Worm (Caenorhabditis elegans) whole organism, L4 larva: ENCODE data around the gene T03F7.7.

ENCODE experiments used
- D1046.2 ChIP-seq: fragments of 200-800 bp; sonication (Bioruptor generic); IDR thresholded peaks from 2 replicates; pipeline ENCODE4 v1.3.6; 2022; ENCODE audit warnings: missing genetic modification characterization, missing compliant biosample characterization
- F26F4.8 ChIP-seq: fragments of 200-800 bp; sonication (Bioruptor generic); conservative IDR thresholded peaks from 2 replicates; pipeline ENCODE4 v1.3.6; 2022; ENCODE audit warnings: missing genetic modification characterization, missing compliant biosample characterization
- F44E2.7 ChIP-seq: fragments of 200-800 bp; sonication (Bioruptor generic); IDR thresholded peaks from 2 replicates; pipeline ENCODE4 v2.1.2; 2022; ENCODE audit warnings: missing genetic modification characterization, missing compliant biosample characterization
- F49E8.2 ChIP-seq: sonication (generic microtip); optimal IDR thresholded peaks from 2 replicates; lab custom pipeline; 2016; ENCODE audit warnings: missing compliant biosample characterization, mild to moderate bottlenecking, missing genetic modification characterization, borderline replicate concordance
- T26A8.4 ChIP-seq: fragments of 200-800 bp; sonication (Bioruptor generic); IDR thresholded peaks from 2 replicates; pipeline ENCODE4 v1.3.6; 2022; ENCODE audit warnings: missing genetic modification characterization, missing compliant biosample characterization
- Y105C5A.15 ChIP-seq: fragments of 200-800 bp; sonication (Bioruptor generic); IDR thresholded peaks from 2 replicates; pipeline ENCODE4 v1.3.6; 2022; ENCODE audit warnings: missing genetic modification characterization, missing compliant biosample characterization
- Y48G9A.11 ChIP-seq: fragments of 200-800 bp; sonication (Bioruptor generic); IDR thresholded peaks from 2 replicates; pipeline ENCODE4 v1.3.6; 2022; ENCODE audit warnings: missing genetic modification reagents, missing genetic modification characterization, missing compliant biosample characterization
- Y75B8A.6 ChIP-seq: fragments of 200-800 bp; sonication (Bioruptor generic); IDR thresholded peaks from 2 replicates; pipeline ENCODE4 v1.3.6; 2022; ENCODE audit warnings: missing genetic modification reagents, missing genetic modification characterization, missing compliant biosample characterization
- arid-1 ChIP-seq: fragments of 200-800 bp; sonication (Bioruptor generic); conservative IDR thresholded peaks from 2 replicates; pipeline ENCODE4 v1.3.6; 2022; ENCODE audit warnings: missing genetic modification reagents, missing genetic modification characterization, missing compliant biosample characterization
- ceh-20 ChIP-seq: fragments of 200-800 bp; sonication (Bioruptor generic); IDR thresholded peaks from 2 replicates; pipeline ENCODE4 v1.3.6; 2022; ENCODE audit warnings: missing genetic modification reagents, missing genetic modification characterization, missing compliant biosample characterization
- ceh-28 ChIP-seq: fragments of 150-350 bp; optimal IDR thresholded peaks from 2 replicates; lab custom pipeline; 2014; ENCODE audit warnings: missing biosample characterization, missing genetic modification reagents, missing genetic modification characterization
- ceh-44 ChIP-seq: fragments of 200-800 bp; sonication (Bioruptor generic); IDR thresholded peaks from 2 replicates; pipeline ENCODE4 v1.3.6; 2022; ENCODE audit warnings: missing genetic modification reagents, missing genetic modification characterization, missing compliant biosample characterization
- ctbp-1 ChIP-seq: fragments of 200-800 bp; sonication (Bioruptor generic); IDR thresholded peaks from 2 replicates; pipeline ENCODE4 v1.3.6; 2022; ENCODE audit warnings: missing genetic modification reagents, missing genetic modification characterization, missing compliant biosample characterization
- daf-8 ChIP-seq: fragments of 200-800 bp; sonication (Bioruptor generic); IDR thresholded peaks from 2 replicates; pipeline ENCODE4 v1.3.6; 2022; ENCODE audit warnings: missing genetic modification characterization, missing compliant biosample characterization
- dmd-6 ChIP-seq: fragments of 200-800 bp; sonication (Bioruptor generic); IDR thresholded peaks from 2 replicates; pipeline ENCODE4 v1.3.6; 2022; ENCODE audit warnings: missing genetic modification reagents, missing genetic modification characterization, missing compliant biosample characterization
- dmd-8 ChIP-seq: fragments of 200-800 bp; sonication (Bioruptor generic); IDR thresholded peaks from 2 replicates; pipeline ENCODE4 v1.3.6; 2022; ENCODE audit warnings: missing genetic modification characterization, missing compliant biosample characterization
- dmd-9 ChIP-seq: fragments of 200-800 bp; sonication (Bioruptor generic); IDR thresholded peaks from 2 replicates; pipeline ENCODE4 v1.3.6; 2022; ENCODE audit warnings: missing genetic modification reagents, missing genetic modification characterization, missing compliant biosample characterization
- egl-43 ChIP-seq: fragments of 200-800 bp; sonication (Bioruptor generic); IDR thresholded peaks from 2 replicates; pipeline ENCODE4 v1.3.6; 2022; ENCODE audit warnings: missing genetic modification reagents, missing genetic modification characterization, missing compliant biosample characterization
- hlh-30 ChIP-seq: sonication (generic microtip); optimal IDR thresholded peaks from 2 replicates; lab custom pipeline; 2017; ENCODE audit warnings: antibody characterized with exemption, mild to moderate bottlenecking, missing genetic modification characterization, missing compliant biosample characterization; ENCODE audit not compliant: insufficient read depth
- hmg-1.1 ChIP-seq: fragments of 200-800 bp; sonication (Bioruptor generic); IDR thresholded peaks from 2 replicates; pipeline ENCODE4 v1.3.6; 2022; ENCODE audit warnings: missing genetic modification reagents, missing genetic modification characterization, missing compliant biosample characterization
- lim-7 ChIP-seq: fragments of 200-800 bp; sonication (Bioruptor generic); IDR thresholded peaks from 2 replicates; pipeline ENCODE4 v1.3.6; 2022; ENCODE audit warnings: missing genetic modification characterization, missing compliant biosample characterization
- lin-1 ChIP-seq: fragments of 200-800 bp; sonication (Bioruptor generic); IDR thresholded peaks from 2 replicates; pipeline ENCODE4 v1.3.6; 2022; ENCODE audit warnings: missing genetic modification reagents, missing genetic modification characterization, missing compliant biosample characterization
- lin-38 ChIP-seq: fragments of 200-800 bp; sonication (Bioruptor generic); IDR thresholded peaks from 2 replicates; pipeline ENCODE4 v1.3.6; 2022; ENCODE audit warnings: missing genetic modification reagents, missing genetic modification characterization, missing compliant biosample characterization
- madf-5 ChIP-seq, 2 experiments: fragments of 200-800 bp; sonication (Bioruptor generic); IDR thresholded peaks; 2 replicates each; pipeline ENCODE4 v1.3.6; 2022; ENCODE audit warnings: missing compliant biosample characterization in 2 of 2, missing genetic modification characterization in 2 of 2
- madf-9 ChIP-seq: fragments of 200-800 bp; sonication (Bioruptor generic); conservative IDR thresholded peaks from 2 replicates; pipeline ENCODE4 v1.3.6; 2022; ENCODE audit warnings: missing genetic modification reagents, missing genetic modification characterization, missing compliant biosample characterization
- nhr-237 ChIP-seq: sonication (generic microtip); optimal IDR thresholded peaks from 2 replicates; lab custom pipeline; 2017; ENCODE audit warnings: missing biosample characterization, missing genetic modification characterization
- nhr-25 ChIP-seq: sonication (generic microtip); optimal IDR thresholded peaks from 2 replicates; lab custom pipeline; 2017; ENCODE audit warnings: missing genetic modification characterization, mild to moderate bottlenecking, missing compliant biosample characterization, antibody characterized with exemption, moderate library complexity, borderline replicate concordance; ENCODE audit not compliant: insufficient read depth
- nhr-28 ChIP-seq: fragments of 150-350 bp; optimal IDR thresholded peaks from 2 replicates; lab custom pipeline; 2014; ENCODE audit warnings: missing biosample characterization, missing genetic modification characterization
- nhr-42 ChIP-seq: fragments of 200-800 bp; sonication (Bioruptor generic); IDR thresholded peaks from 2 replicates; pipeline ENCODE4 v1.3.6; 2022; ENCODE audit warnings: missing genetic modification characterization, missing compliant biosample characterization
- nhr-76 ChIP-seq: fragments of 150-350 bp; optimal IDR thresholded peaks from 2 replicates; lab custom pipeline; 2014; ENCODE audit warnings: missing biosample characterization, missing genetic modification characterization
- snpc-1.2 ChIP-seq: fragments of 200-800 bp; sonication (Bioruptor generic); IDR thresholded peaks from 2 replicates; pipeline ENCODE4 v1.3.6; 2022; ENCODE audit warnings: missing genetic modification reagents, missing genetic modification characterization, missing compliant biosample characterization
- tra-1 ChIP-seq: fragments of 200-800 bp; sonication (Bioruptor generic); IDR thresholded peaks from 2 replicates; pipeline ENCODE4 v1.3.6; 2022; ENCODE audit warnings: missing genetic modification reagents, missing genetic modification characterization, missing compliant biosample characterization
- vab-7 ChIP-seq: fragments of 200-800 bp; sonication (Bioruptor generic); IDR thresholded peaks from 2 replicates; pipeline ENCODE4 v1.3.6; 2022; ENCODE audit warnings: missing genetic modification reagents, missing genetic modification characterization, missing compliant biosample characterization
- zfp-2 ChIP-seq: sonication (generic microtip); optimal IDR thresholded peaks from 2 replicates; lab custom pipeline; 2016; ENCODE audit warnings: mild to moderate bottlenecking, missing genetic modification characterization, missing compliant biosample characterization
- zfp-3 ChIP-seq: fragments of 200-800 bp; sonication (Bioruptor generic); conservative IDR thresholded peaks from 2 replicates; pipeline ENCODE4 v1.3.6; 2022; ENCODE audit warnings: missing genetic modification reagents, missing genetic modification characterization, missing compliant biosample characterization
- zip-11 ChIP-seq: fragments of 200-800 bp; sonication (Bioruptor generic); IDR thresholded peaks from 2 replicates; pipeline ENCODE4 v1.3.6; 2022; ENCODE audit warnings: missing genetic modification characterization, missing compliant biosample characterization

T03F7.7 gene

DNA sequence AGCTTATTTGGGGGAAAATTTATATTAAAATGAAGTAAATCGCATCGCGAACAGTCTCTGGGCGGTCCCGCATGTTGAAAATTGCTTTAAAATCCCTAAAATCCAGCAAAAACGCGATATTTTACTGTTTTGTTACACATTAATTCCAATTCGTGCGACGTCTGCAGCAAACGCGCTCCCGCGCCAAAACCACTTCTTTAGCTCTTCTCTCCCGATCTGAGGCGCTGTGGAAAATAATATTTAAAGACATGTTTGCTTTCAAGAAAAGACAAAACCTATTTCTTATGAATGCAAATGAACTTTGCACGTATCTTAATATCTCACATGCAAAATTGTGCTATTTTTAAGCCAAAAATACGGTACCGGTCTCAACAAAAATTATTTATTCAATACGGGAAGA lies 17.4 kb downstream of the T03F7.7 start:
- TF ChIP-seq lin-38 (GFP tag; lab: Robert Waterston, UW) (peak; percentile 88), D1046.2 (GFP tag; lab: Robert Waterston, UW) (0 out of 2 replicates have a peak, but pooled peaks have one; percentile 42), ceh-44 (GFP tag; lab: Robert Waterston, UW) (peak; percentile 65; the same call in 1 of the 2 replicates)

DNA sequence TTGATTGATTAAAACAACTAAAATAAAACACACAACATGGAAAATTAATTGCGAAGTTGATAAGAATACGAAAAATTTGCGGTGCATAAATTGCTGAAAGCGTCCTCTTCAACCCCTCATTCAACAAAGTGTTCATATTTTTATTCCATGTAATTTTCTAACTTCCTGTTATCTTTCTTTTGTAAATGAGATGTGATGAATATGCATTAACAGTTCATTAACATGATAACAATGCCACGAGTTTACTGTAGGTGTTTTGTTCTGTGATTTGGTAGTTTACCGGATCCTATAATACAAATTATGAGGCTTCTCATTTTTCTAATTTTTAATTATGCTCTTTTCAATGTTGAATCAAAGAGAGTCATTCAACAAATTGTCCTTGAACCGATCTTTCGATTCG lies 17.9 kb downstream of the T03F7.7 start, which contains the start of gene F47G9.6:
F47G9.6 (plus strand) TSS at position 301 of the 400 bp plus-strand sequence.
- TF ChIP-seq nhr-237 (tag; lab: Kevin White, UChicago) (no peak), nhr-25 (tag; lab: Kevin White, UChicago) (no peak), daf-8 (GFP tag; lab: Robert Waterston, UW) (no peak), nhr-42 (GFP tag; lab: Robert Waterston, UW) (no peak), ceh-28 (tag; lab: Kevin White, UChicago) (no peak), zfp-2 (tag; lab: Kevin White, UChicago) (no peak), F26F4.8 (GFP tag; lab: Robert Waterston, UW) (no peak), hlh-30 (no peak), ceh-20 (GFP tag; lab: Robert Waterston, UW) (no peak), nhr-28 (tag; lab: Kevin White, UChicago) (no peak), F49E8.2 (no peak), lin-1 (GFP tag; lab: Robert Waterston, UW) (no peak), nhr-76 (no peak), zfp-3 (GFP tag; lab: Robert Waterston, UW) (no peak), lim-7 (GFP tag; lab: Robert Waterston, UW) (no peak)

DNA sequence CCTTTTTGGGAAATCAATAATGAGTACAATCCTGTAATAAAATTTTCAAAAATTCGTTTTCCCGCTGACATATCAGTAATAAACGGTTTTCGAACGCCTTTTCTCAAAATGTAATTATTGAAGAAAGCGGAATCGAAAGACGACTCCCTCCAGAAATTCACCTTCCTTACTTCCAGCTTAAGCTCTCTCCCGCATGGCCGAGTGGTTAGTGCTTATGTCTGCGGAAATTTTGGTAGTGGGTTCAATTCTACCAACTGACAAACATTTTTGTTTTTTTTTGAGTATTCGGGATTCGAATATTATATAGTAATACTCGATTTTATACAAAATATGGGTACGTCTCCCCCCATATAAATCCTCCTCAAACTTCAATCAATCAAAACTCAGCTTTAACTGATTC lies 20.6 kb downstream of the T03F7.7 start:
- TF ChIP-seq dmd-9 (GFP tag; lab: Robert Waterston, UW) (0 out of 2 replicates have a peak, but pooled peaks have one; percentile 33), vab-7 (GFP tag; lab: Robert Waterston, UW) (peak; percentile 82), lin-1 (GFP tag; lab: Robert Waterston, UW) (peak; percentile 51; the same call in 1 of the 2 replicates), hmg-1.1 (GFP tag; lab: Robert Waterston, UW) (0 out of 2 replicates have a peak, but pooled peaks have one; percentile 41), F44E2.7 (GFP tag; lab: Robert Waterston, UW) (peak; percentile 33; the same call in 1 of the 2 replicates), madf-9 (GFP tag; lab: Robert Waterston, UW) (peak; percentile 51; the same call in 1 of the 2 replicates), snpc-1.2 (GFP tag; lab: Robert Waterston, UW) (peak; percentile 67), Y75B8A.6 (GFP tag; lab: Robert Waterston, UW) (peak; percentile 76; the same call in 1 of the 2 replicates), madf-5 (GFP tag; IDR thresholded peaks at IDR 0.05; lab: Robert Waterston, UW) (peak in 1 of 2 experiments; percentile 89; a peak in 1 of 4 replicates), dmd-8 (GFP tag; lab: Robert Waterston, UW) (peak; percentile 70; the same call in 1 of the 2 replicates), egl-43 (GFP tag; lab: Robert Waterston, UW) (peak; percentile 79), zip-11 (GFP tag; lab: Robert Waterston, UW) (0 out of 2 replicates have a peak, but pooled peaks have one; percentile 57), ctbp-1 (peak; percentile 62; the same call in 1 of the 2 replicates), arid-1 (GFP tag; lab: Robert Waterston, UW) (peak; percentile 85), lim-7 (GFP tag; lab: Robert Waterston, UW) (peak; percentile 88), ceh-44 (GFP tag; lab: Robert Waterston, UW) (peak; percentile 64; the same call in 1 of the 2 replicates), D1046.2 (GFP tag; lab: Robert Waterston, UW) (0 out of 2 replicates have a peak, but pooled peaks have one; percentile 41), Y48G9A.11 (GFP tag; lab: Robert Waterston, UW) (peak; percentile 62; the same call in 1 of the 2 replicates), dmd-6 (GFP tag; lab: Robert Waterston, UW) (peak; percentile 51), Y105C5A.15 (peak; percentile 57; the same call in 1 of the 2 replicates), tra-1 (0 out of 2 replicates have a peak, but pooled peaks have one; percentile 17), T26A8.4 (GFP tag; lab: Robert Waterston, UW) (0 out of 2 replicates have a peak, but pooled peaks have one; percentile 21)
